Fruit fly (Drosophila melanogaster) whole organism, embryonic: ENCODE data around the gene Polr3A.

Source experiments
- CG10654 ChIP-seq: fragments of 200-800 bp; sonication (Bioruptor generic); optimal IDR thresholded peaks from 2 replicates; lab custom pipeline; 2016; ENCODE audit warnings: missing biosample characterization, missing genetic modification characterization
- CG11247 ChIP-seq: fragments of 200-800 bp; sonication (Bioruptor generic); IDR thresholded peaks from 2 replicates; pipeline ENCODE4 v1.3.6; 2022; ENCODE audit warnings: missing biosample characterization, missing genetic modification characterization
- CG11560 ChIP-seq: fragments of 200-800 bp; sonication (Bioruptor generic); IDR thresholded peaks from 3 replicates; pipeline ENCODE4 v1.3.6; 2022; ENCODE audit warnings: missing biosample characterization, missing genetic modification characterization
- CG12155 ChIP-seq: fragments of 200-800 bp; sonication (Bioruptor generic); optimal IDR thresholded peaks from 3 replicates; lab custom pipeline; 2016; ENCODE audit warnings: missing biosample characterization, missing genetic modification characterization
- CG13287 ChIP-seq: fragments of 200-800 bp; sonication (Bioruptor generic); IDR thresholded peaks from 2 replicates; pipeline ENCODE4 v1.3.6; 2022; ENCODE audit warnings: missing biosample characterization, missing genetic modification characterization; ENCODE audit not compliant: partially characterized antibody
- CG16863 ChIP-seq: fragments of 200-800 bp; sonication (Bioruptor generic); optimal IDR thresholded peaks from 3 replicates; lab custom pipeline; 2016; ENCODE audit warnings: missing biosample characterization, missing genetic modification characterization
- CG2129 ChIP-seq: fragments of 200-800 bp; sonication (Bioruptor generic); IDR thresholded peaks from 2 replicates; pipeline ENCODE4 v1.3.6; 2022; ENCODE audit warnings: missing biosample characterization, missing genetic modification characterization; ENCODE audit not compliant: partially characterized antibody
- CG2889 ChIP-seq: fragments of 200-800 bp; sonication (Bioruptor generic); IDR thresholded peaks from 3 replicates; pipeline ENCODE4 v1.3.6; 2022; ENCODE audit warnings: missing biosample characterization, missing genetic modification characterization
- CG3065 ChIP-seq: fragments of 200-800 bp; sonication (Bioruptor generic); optimal IDR thresholded peaks from 2 replicates; lab custom pipeline; 2016; ENCODE audit warnings: missing biosample characterization, missing genetic modification characterization
- CG31365 ChIP-seq: fragments of 200-800 bp; sonication (Bioruptor generic); optimal IDR thresholded peaks from 2 replicates; lab custom pipeline; 2018; ENCODE audit warnings: missing biosample characterization, mild to moderate bottlenecking, missing genetic modification characterization
- CG32772 ChIP-seq: fragments of 200-800 bp; sonication (Bioruptor generic); IDR thresholded peaks from 2 replicates; pipeline ENCODE4 v1.3.6; 2022; ENCODE audit warnings: missing biosample characterization, missing genetic modification characterization
- CG4820 ChIP-seq: fragments of 200-800 bp; sonication (Bioruptor generic); optimal IDR thresholded peaks from 3 replicates; lab custom pipeline; 2016; ENCODE audit warnings: missing biosample characterization, missing genetic modification characterization
- CG6175 ChIP-seq: fragments of 200-800 bp; sonication (Bioruptor generic); IDR thresholded peaks from 3 replicates; pipeline ENCODE4 v1.3.6; 2022; ENCODE audit warnings: missing biosample characterization, missing genetic modification characterization
- CG7357 ChIP-seq: fragments of 200-800 bp; sonication (Bioruptor generic); IDR thresholded peaks from 3 replicates; pipeline ENCODE4 v1.3.6; 2022; ENCODE audit warnings: missing biosample characterization, missing genetic modification characterization
- CG8290 ChIP-seq, 3 experiments: fragments of 200-800 bp; sonication (Bioruptor generic); optimal IDR thresholded peaks; 2 replicates each; lab custom pipeline; 2016 to 2019; ENCODE audit warnings: missing biosample characterization in 3 of 3, missing genetic modification characterization in 3 of 3, mild to moderate bottlenecking in 2 of 3, moderate library complexity in 1 of 3
- CG8478 ChIP-seq: fragments of >200 bp; optimal IDR thresholded peaks from 2 replicates; lab custom pipeline; 2018
- CG8924 ChIP-seq: fragments of 200-800 bp; optimal IDR thresholded peaks from 3 replicates; lab custom pipeline; 2019; ENCODE audit warnings: missing biosample characterization, mild to moderate bottlenecking, missing genetic modification characterization, moderate library complexity
- CG9817 ChIP-seq: fragments of 200-800 bp; sonication (Bioruptor generic); optimal IDR thresholded peaks from 2 replicates; lab custom pipeline; 2018; ENCODE audit warnings: missing biosample characterization, mild to moderate bottlenecking, missing genetic modification characterization, moderate library complexity
- Dek ChIP-seq: fragments of 200-800 bp; sonication (Bioruptor generic); optimal IDR thresholded peaks from 3 replicates; lab custom pipeline; 2019; ENCODE audit warnings: missing biosample characterization, mild to moderate bottlenecking, missing genetic modification characterization, moderate library complexity
- Dip2 ChIP-seq: fragments of 200-800 bp; sonication (Bioruptor generic); IDR thresholded peaks from 2 replicates; pipeline ENCODE4 v1.3.6; 2022; ENCODE audit warnings: missing biosample characterization, missing genetic modification characterization
- Ets65A ChIP-seq: fragments of 200-800 bp; sonication (Bioruptor generic); peaks from one replicate; lab custom pipeline; 2016; ENCODE audit warnings: missing biosample characterization, missing genetic modification characterization
- HHEX ChIP-seq: fragments of 200-800 bp; sonication (Bioruptor generic); optimal IDR thresholded peaks from 3 replicates; lab custom pipeline; 2017; ENCODE audit warnings: missing biosample characterization, mild to moderate bottlenecking, missing genetic modification characterization, missing genetic modification reagents
- Mrtf ChIP-seq: fragments of 200-800 bp; sonication (Bioruptor generic); IDR thresholded peaks from 3 replicates; pipeline ENCODE4 v1.3.6; 2022; ENCODE audit warnings: missing biosample characterization, missing genetic modification characterization
- NFAT ChIP-seq: fragments of 200-800 bp; sonication (Bioruptor generic); IDR thresholded peaks from 2 replicates; pipeline ENCODE4 v1.3.6; 2022; ENCODE audit warnings: missing biosample characterization, missing genetic modification characterization
- ase ChIP-seq: fragments of 200-800 bp; sonication (Bioruptor generic); IDR thresholded peaks from 3 replicates; pipeline ENCODE4 v1.3.6; 2022; ENCODE audit warnings: missing biosample characterization, missing genetic modification characterization
- btn ChIP-seq: fragments of 200-800 bp; sonication (Bioruptor generic); optimal IDR thresholded peaks from 2 replicates; lab custom pipeline; 2016; ENCODE audit warnings: missing biosample characterization, missing genetic modification characterization
- chinmo ChIP-seq: fragments of 200-800 bp; sonication (Bioruptor generic); IDR thresholded peaks from 4 replicates; pipeline ENCODE4 v1.3.6; 2022; ENCODE audit warnings: missing biosample characterization, missing genetic modification characterization; ENCODE audit not compliant: partially characterized antibody
- crol ChIP-seq: fragments of 200-800 bp; sonication (Bioruptor generic); IDR thresholded peaks from 2 replicates; pipeline ENCODE4 v1.3.6; 2022; ENCODE audit warnings: missing biosample characterization, missing genetic modification characterization
- crp ChIP-seq, 2 experiments: fragments of 200-800 bp; sonication (Bioruptor generic); optimal IDR thresholded peaks; 2 replicates in 1 of 2; 3 replicates in 1 of 2; lab custom pipeline; 2017; ENCODE audit warnings: missing biosample characterization in 2 of 2, missing genetic modification characterization in 2 of 2, mild to moderate bottlenecking in 1 of 2, moderate library complexity in 1 of 2
- da ChIP-seq: fragments of 200-800 bp; sonication (Bioruptor generic); optimal IDR thresholded peaks from 2 replicates; lab custom pipeline; 2016; ENCODE audit warnings: missing biosample characterization, missing genetic modification characterization
- dan ChIP-seq: fragments of 200-800 bp; sonication (Bioruptor generic); IDR thresholded peaks from 2 replicates; pipeline ENCODE4 v1.3.6; 2022; ENCODE audit warnings: missing biosample characterization, missing genetic modification characterization
- disco-r ChIP-seq: fragments of 200-800 bp; sonication (Bioruptor generic); optimal IDR thresholded peaks from 2 replicates; lab custom pipeline; 2016; ENCODE audit warnings: missing biosample characterization, missing genetic modification characterization
- dmrt99B ChIP-seq: fragments of 200-800 bp; sonication (Bioruptor generic); optimal IDR thresholded peaks from 2 replicates; lab custom pipeline; 2018; ENCODE audit warnings: missing biosample characterization, mild to moderate bottlenecking, missing genetic modification characterization, moderate library complexity
- dpn ChIP-seq, 2 experiments: fragments of 200-800 bp; sonication (Bioruptor generic); optimal IDR thresholded peaks; 3 replicates each; lab custom pipeline; 2016; ENCODE audit warnings: missing biosample characterization in 2 of 2, missing genetic modification characterization in 2 of 2
- ems ChIP-seq: fragments of 200-800 bp; sonication (Bioruptor generic); optimal IDR thresholded peaks from 3 replicates; lab custom pipeline; 2016; ENCODE audit warnings: missing biosample characterization, missing genetic modification characterization
- esg ChIP-seq: fragments of 200-800 bp; sonication (Bioruptor generic); conservative IDR thresholded peaks from 2 replicates; pipeline ENCODE4 v1.3.6; 2022; ENCODE audit warnings: missing biosample characterization, missing genetic modification characterization
- gcm2 ChIP-seq: fragments of 200-800 bp; sonication (Bioruptor generic); optimal IDR thresholded peaks from 2 replicates; lab custom pipeline; 2016; ENCODE audit warnings: missing biosample characterization, missing genetic modification characterization
- jing ChIP-seq: fragments of 200-800 bp; sonication (Bioruptor generic); optimal IDR thresholded peaks from 2 replicates; lab custom pipeline; 2018; ENCODE audit warnings: missing biosample characterization, mild to moderate bottlenecking, missing genetic modification characterization
- lola ChIP-seq, 3 experiments: fragments of >200 bp in 2 of 3; fragments of 200-800 bp in 1 of 3; sonication (Bioruptor generic) in 1 of 3; optimal IDR thresholded peaks; 2 replicates each; lab custom pipeline; 2017 to 2019; ENCODE audit warnings: missing biosample characterization in 3 of 3, missing genetic modification characterization in 3 of 3, mild to moderate bottlenecking in 1 of 3, moderate library complexity in 1 of 3
- mirr ChIP-seq: fragments of 200-800 bp; sonication (Bioruptor generic); optimal IDR thresholded peaks from 3 replicates; lab custom pipeline; 2018; ENCODE audit warnings: missing biosample characterization, mild to moderate bottlenecking, missing genetic modification characterization
- nerfin-2 ChIP-seq: fragments of 200-800 bp; sonication (Bioruptor generic); IDR thresholded peaks from 2 replicates; pipeline ENCODE4 v1.3.6; 2022; ENCODE audit warnings: missing biosample characterization, missing genetic modification characterization; ENCODE audit not compliant: partially characterized antibody
- phol ChIP-seq: fragments of 200-800 bp; sonication (Bioruptor generic); optimal IDR thresholded peaks from 3 replicates; lab custom pipeline; 2018; ENCODE audit warnings: missing biosample characterization, mild to moderate bottlenecking, missing genetic modification characterization, moderate library complexity
- sens ChIP-seq: fragments of 200-800 bp; sonication (Bioruptor generic); peaks from one replicate; lab custom pipeline; 2016; ENCODE audit warnings: missing biosample characterization, missing genetic modification characterization
- so ChIP-seq: fragments of 200-800 bp; sonication (Bioruptor generic); IDR thresholded peaks from 3 replicates; pipeline ENCODE4 v1.3.6; 2022; ENCODE audit warnings: missing biosample characterization, missing genetic modification characterization
- stc ChIP-seq: fragments of 200-800 bp; sonication (Bioruptor generic); IDR thresholded peaks from 2 replicates; pipeline ENCODE4 v1.3.6; 2022; ENCODE audit warnings: missing biosample characterization, missing genetic modification characterization
- ttk ChIP-seq: fragments of 200-800 bp; sonication (Bioruptor generic); IDR thresholded peaks from 2 replicates; pipeline ENCODE4 v2.1.2; 2022; ENCODE audit warnings: missing biosample characterization, missing genetic modification characterization
- vnd ChIP-seq: fragments of 200-800 bp; sonication (Bioruptor generic); IDR thresholded peaks from 3 replicates; pipeline ENCODE4 v1.3.6; 2022; ENCODE audit warnings: missing biosample characterization, missing genetic modification characterization; ENCODE audit not compliant: partially characterized antibody
- z ChIP-seq: fragments of 200-800 bp; sonication (Bioruptor generic); IDR thresholded peaks from 3 replicates; pipeline ENCODE4 v1.3.6; 2022; ENCODE audit warnings: missing biosample characterization, missing genetic modification characterization
- zfh2 ChIP-seq: fragments of 200-800 bp; sonication (Bioruptor generic); optimal IDR thresholded peaks from 2 replicates; lab custom pipeline; 2016; ENCODE audit warnings: missing biosample characterization, missing genetic modification characterization

The Polr3A gene

dm6 chrX:15811666-15812614 lies 49.2 kb downstream of the Polr3A start (continued):
- no peak for TF ChIP-seq CG31365
- no peak for TF ChIP-seq Dip2 (GFP tag; lab: Robert Waterston, UW)
- peak; percentile 56; the same call in 1 of the 3 replicates for TF ChIP-seq z (GFP tag; lab: Robert Waterston, UW)
- no peak for TF ChIP-seq ase (GFP tag; lab: Robert Waterston, UW)
- no peak for TF ChIP-seq esg (GFP tag; lab: Robert Waterston, UW)
- TF ChIP-seq CG8924 (tag; lab: Kevin White, UChicago): peak; percentile 5
- peak; percentile 26; the same call in 1 of the 2 replicates for TF ChIP-seq stc
- TF ChIP-seq sens (GFP tag; lab: Kevin White, UChicago): peak; percentile 7
- peak; percentile 96 for TF ChIP-seq chinmo (GFP tag; lab: Robert Waterston, UW)
- TF ChIP-seq CG2889 (GFP tag; lab: Robert Waterston, UW): no peak
- TF ChIP-seq dan (GFP tag; lab: Robert Waterston, UW): no peak
- TF ChIP-seq lola (GFP tag; optimal IDR thresholded peaks at IDR 0.05; lab: Kevin White, UChicago): peak in 1 of 3 experiments; percentile 61
- no peak for TF ChIP-seq CG16863
- TF ChIP-seq ttk (GFP tag; lab: Robert Waterston, UW): no peak
- TF ChIP-seq mirr (GFP tag; lab: Kevin White, UChicago): peak; percentile 44
- no peak for TF ChIP-seq gcm2 (GFP tag; lab: Kevin White, UChicago)
- TF ChIP-seq btn (GFP tag; lab: Kevin White, UChicago): no peak
- TF ChIP-seq crol: peak; percentile 88
- no peak for TF ChIP-seq Mrtf (GFP tag; lab: Robert Waterston, UW)
- no peak for TF ChIP-seq phol
- TF ChIP-seq CG11247 (GFP tag; lab: Robert Waterston, UW): no peak
- TF ChIP-seq vnd: no peak
- no peak for TF ChIP-seq CG3065
- no peak for TF ChIP-seq Ets65A (GFP tag; lab: Kevin White, UChicago)
- TF ChIP-seq CG4820 (GFP tag; lab: Kevin White, UChicago): no peak
- TF ChIP-seq CG10654: no peak
- no peak for TF ChIP-seq CG12155 (GFP tag; lab: Kevin White, UChicago)
- TF ChIP-seq disco-r (GFP tag; lab: Kevin White, UChicago): no peak
- TF ChIP-seq jing (GFP tag; lab: Kevin White, UChicago): no peak
- TF ChIP-seq CG2129 (GFP tag; lab: Robert Waterston, UW): 0 out of 2 replicates have a peak, but pooled peaks have one; percentile 13
- TF ChIP-seq so: peak; percentile 38; the same call in 2 of the 3 replicates
- TF ChIP-seq NFAT (GFP tag; lab: Robert Waterston, UW): no peak
- TF ChIP-seq HHEX: no peak
- TF ChIP-seq dmrt99B: no peak
- TF ChIP-seq dpn (GFP tag; optimal IDR thresholded peaks at IDR 0.05; lab: Kevin White, UChicago): no peak
- TF ChIP-seq CG9817 (tag; lab: Kevin White, UChicago): no peak
- no peak for TF ChIP-seq CG11560
- TF ChIP-seq da (GFP tag; lab: Kevin White, UChicago): no peak
- 0 out of 2 replicates have a peak, but pooled peaks have one; percentile 47 for TF ChIP-seq CG32772
- TF ChIP-seq nerfin-2 (GFP tag; lab: Robert Waterston, UW): no peak
- no peak for TF ChIP-seq ems (GFP tag; lab: Kevin White, UChicago)
- no peak for TF ChIP-seq Dek (tag; lab: Kevin White, UChicago)
- no peak for TF ChIP-seq CG7357 (GFP tag; lab: Robert Waterston, UW)
- TF ChIP-seq CG13287 (GFP tag; lab: Robert Waterston, UW): peak; percentile 32; the same call in 1 of the 2 replicates
- peak; percentile 74 for TF ChIP-seq CG8478 (lab: Kevin White, UChicago)
- TF ChIP-seq crp (GFP tag; optimal IDR thresholded peaks at IDR 0.05; lab: Kevin White, UChicago): no peak
- TF ChIP-seq zfh2 (GFP tag; lab: Kevin White, UChicago): no peak
- peak; percentile 95 for TF ChIP-seq CG6175 (GFP tag; lab: Robert Waterston, UW)
- TF ChIP-seq CG8290 (GFP tag; optimal IDR thresholded peaks at IDR 0.05; lab: Kevin White, UChicago): no peak
- TF ChIP-seq CG8290 (tag; optimal IDR thresholded peaks at IDR 0.05; lab: Kevin White, UChicago): no peak
